Fruit fly (Drosophila melanogaster) whole organism, embryonic: ENCODE results near the gene CG42822.

Source experiments
- Abd-B ChIP-seq: fragments of 200-800 bp; sonication (Bioruptor generic); optimal IDR thresholded peaks from 2 replicates; lab custom pipeline; 2018; ENCODE audit warnings: missing biosample characterization, mild to moderate bottlenecking, missing genetic modification characterization, moderate library complexity
- Aef1 ChIP-seq: fragments of 200-800 bp; sonication (Bioruptor generic); IDR thresholded peaks from 3 replicates; pipeline ENCODE4 v1.3.6; 2022; ENCODE audit warnings: missing biosample characterization, missing genetic modification characterization
- Atf6 ChIP-seq: fragments of 200-800 bp; sonication (Bioruptor generic); IDR thresholded peaks from 2 replicates; pipeline ENCODE4 v1.3.6; 2022; ENCODE audit warnings: missing biosample characterization, missing genetic modification characterization
- Blimp-1 ChIP-seq: fragments of 200-800 bp; sonication (Bioruptor generic); optimal IDR thresholded peaks from 3 replicates; lab custom pipeline; 2018; ENCODE audit warnings: missing biosample characterization, missing genetic modification characterization, mild to moderate bottlenecking, moderate library complexity, missing genetic modification reagents
- CG10147 ChIP-seq: fragments of 200-800 bp; sonication (Bioruptor generic); optimal IDR thresholded peaks from 2 replicates; lab custom pipeline; 2019; ENCODE audit warnings: missing biosample characterization, mild to moderate bottlenecking, missing genetic modification characterization, moderate library complexity
- CG1024 ChIP-seq: fragments of 200-800 bp; sonication (Bioruptor generic); IDR thresholded peaks from 2 replicates; pipeline ENCODE4 v1.3.6; 2022; ENCODE audit warnings: missing biosample characterization, missing genetic modification characterization
- CG10654 ChIP-seq: fragments of 200-800 bp; sonication (Bioruptor generic); optimal IDR thresholded peaks from 2 replicates; lab custom pipeline; 2016; ENCODE audit warnings: missing biosample characterization, missing genetic modification characterization
- CG11560 ChIP-seq: fragments of 200-800 bp; sonication (Bioruptor generic); IDR thresholded peaks from 3 replicates; pipeline ENCODE4 v1.3.6; 2022; ENCODE audit warnings: missing biosample characterization, missing genetic modification characterization
- CG12104 ChIP-seq: fragments of 200-800 bp; sonication (Bioruptor generic); optimal IDR thresholded peaks from 3 replicates; lab custom pipeline; 2016; ENCODE audit warnings: missing biosample characterization, missing genetic modification characterization
- CG14710 ChIP-seq: fragments of 200-800 bp; sonication (Bioruptor generic); optimal IDR thresholded peaks from 3 replicates; lab custom pipeline; 2019; ENCODE audit warnings: missing biosample characterization, mild to moderate bottlenecking, missing genetic modification characterization, moderate library complexity
- CG15011 ChIP-seq: fragments of 200-800 bp; sonication (Bioruptor generic); optimal IDR thresholded peaks from 3 replicates; lab custom pipeline; 2018; ENCODE audit warnings: missing biosample characterization, mild to moderate bottlenecking, missing genetic modification characterization
- CG15514 ChIP-seq: fragments of 200-800 bp; sonication (Bioruptor generic); optimal IDR thresholded peaks from 3 replicates; lab custom pipeline; 2017; ENCODE audit warnings: missing biosample characterization, missing genetic modification characterization, mild to moderate bottlenecking, moderate library complexity, missing genetic modification reagents
- CG17612 ChIP-seq: fragments of 200-800 bp; sonication (Bioruptor generic); IDR thresholded peaks from 2 replicates; pipeline ENCODE4 v1.3.6; 2022; ENCODE audit warnings: missing biosample characterization, missing genetic modification characterization
- CG1792 ChIP-seq: fragments of 200-800 bp; sonication (Bioruptor generic); optimal IDR thresholded peaks from 2 replicates; lab custom pipeline; 2016; ENCODE audit warnings: missing biosample characterization, missing genetic modification characterization
- CG30403 ChIP-seq: fragments of 200-800 bp; sonication (Bioruptor generic); optimal IDR thresholded peaks from 3 replicates; lab custom pipeline; 2016; ENCODE audit warnings: missing biosample characterization, missing genetic modification characterization
- CG31441 ChIP-seq: fragments of 200-800 bp; sonication (Bioruptor generic); IDR thresholded peaks from 2 replicates; pipeline ENCODE4 v1.3.6; 2022; ENCODE audit warnings: missing biosample characterization, missing genetic modification characterization
- CG32772 ChIP-seq: fragments of 200-800 bp; sonication (Bioruptor generic); IDR thresholded peaks from 2 replicates; pipeline ENCODE4 v1.3.6; 2022; ENCODE audit warnings: missing biosample characterization, missing genetic modification characterization
- CG3847 ChIP-seq: fragments of 200-800 bp; sonication (Bioruptor generic); IDR thresholded peaks from 2 replicates; pipeline ENCODE4 v1.3.6; 2022; ENCODE audit warnings: missing biosample characterization, missing genetic modification characterization
- CG6272 ChIP-seq: fragments of 200-800 bp; sonication (Bioruptor generic); IDR thresholded peaks from 2 replicates; pipeline ENCODE4 v1.3.6; 2022; ENCODE audit warnings: missing biosample characterization, missing genetic modification characterization
- CG7556 ChIP-seq: fragments of 200-800 bp; sonication (Bioruptor generic); optimal IDR thresholded peaks from 2 replicates; lab custom pipeline; 2017; ENCODE audit warnings: missing biosample characterization, mild to moderate bottlenecking, missing genetic modification characterization
- CG7987 ChIP-seq: fragments of 200-800 bp; sonication (Bioruptor generic); optimal IDR thresholded peaks from 2 replicates; lab custom pipeline; 2018; ENCODE audit warnings: missing biosample characterization, mild to moderate bottlenecking, missing genetic modification characterization, moderate library complexity
- CG8359 ChIP-seq: fragments of 200-800 bp; sonication (Bioruptor generic); optimal IDR thresholded peaks from 2 replicates; lab custom pipeline; 2017; ENCODE audit warnings: missing biosample characterization, mild to moderate bottlenecking, missing genetic modification characterization, borderline replicate concordance
- CG8944 ChIP-seq: fragments of 200-800 bp; sonication (Bioruptor generic); optimal IDR thresholded peaks from 3 replicates; lab custom pipeline; 2016; ENCODE audit warnings: missing biosample characterization, missing genetic modification characterization
- CG9727 ChIP-seq: fragments of 200-800 bp; sonication (Bioruptor generic); optimal IDR thresholded peaks from 3 replicates; lab custom pipeline; 2017; ENCODE audit warnings: missing biosample characterization, mild to moderate bottlenecking, missing genetic modification characterization
- Chrac-16 ChIP-seq: fragments of 200-800 bp; sonication (Bioruptor generic); optimal IDR thresholded peaks from 3 replicates; lab custom pipeline; 2016; ENCODE audit warnings: missing biosample characterization, missing genetic modification characterization
- CoRest ChIP-seq: fragments of 200-800 bp; sonication (Bioruptor generic); optimal IDR thresholded peaks from 3 replicates; lab custom pipeline; 2018; ENCODE audit warnings: missing biosample characterization, mild to moderate bottlenecking, missing genetic modification characterization, moderate library complexity
- D19A ChIP-seq: fragments of 200-800 bp; optimal IDR thresholded peaks from 3 replicates; lab custom pipeline; 2019; ENCODE audit warnings: missing biosample characterization, mild to moderate bottlenecking, missing genetic modification characterization, moderate library complexity
- Deaf1 ChIP-seq: fragments of 200-800 bp; optimal IDR thresholded peaks from 3 replicates; lab custom pipeline; 2019; ENCODE audit warnings: missing biosample characterization, mild to moderate bottlenecking, missing genetic modification characterization, moderate library complexity
- Dek ChIP-seq: fragments of 200-800 bp; sonication (Bioruptor generic); optimal IDR thresholded peaks from 3 replicates; lab custom pipeline; 2019; ENCODE audit warnings: missing biosample characterization, mild to moderate bottlenecking, missing genetic modification characterization, moderate library complexity
- E2f1 ChIP-seq: fragments of 200-800 bp; sonication (Bioruptor generic); IDR thresholded peaks from 2 replicates; pipeline ENCODE4 v1.3.6; 2022; ENCODE audit warnings: missing biosample characterization, missing genetic modification characterization
- HHEX ChIP-seq: fragments of 200-800 bp; sonication (Bioruptor generic); optimal IDR thresholded peaks from 3 replicates; lab custom pipeline; 2017; ENCODE audit warnings: missing biosample characterization, mild to moderate bottlenecking, missing genetic modification characterization, missing genetic modification reagents
- HmgZ ChIP-seq: fragments of 200-800 bp; sonication (Bioruptor generic); optimal IDR thresholded peaks from 2 replicates; lab custom pipeline; 2018; ENCODE audit warnings: missing biosample characterization, mild to moderate bottlenecking, missing genetic modification characterization
- Meics ChIP-seq: fragments of 200-800 bp; sonication (Bioruptor generic); optimal IDR thresholded peaks from 2 replicates; lab custom pipeline; 2017; ENCODE audit warnings: missing biosample characterization, mild to moderate bottlenecking, missing genetic modification characterization
- Nf-YA ChIP-seq: fragments of 200-800 bp; sonication (Bioruptor generic); IDR thresholded peaks from 2 replicates; pipeline ENCODE4 v1.3.6; 2022; ENCODE audit warnings: missing biosample characterization, missing genetic modification characterization
- Oli ChIP-seq: fragments of 200-800 bp; sonication (Bioruptor generic); optimal IDR thresholded peaks from 2 replicates; lab custom pipeline; 2018; ENCODE audit warnings: missing biosample characterization, mild to moderate bottlenecking, missing genetic modification characterization, moderate library complexity
- Pdp1 ChIP-seq, 2 experiments: fragments of 200-800 bp; sonication (Bioruptor generic); optimal IDR thresholded peaks; 3 replicates each; lab custom pipeline; 2016; ENCODE audit warnings: missing biosample characterization in 2 of 2, missing genetic modification characterization in 2 of 2, mild to moderate bottlenecking in 1 of 2, moderate library complexity in 1 of 2
- Rx ChIP-seq: fragments of 200-800 bp; sonication (Bioruptor generic); IDR thresholded peaks from 2 replicates; pipeline ENCODE4 v1.3.6; 2022; ENCODE audit warnings: missing biosample characterization, missing genetic modification characterization
- Sox102F ChIP-seq: fragments of 200-800 bp; sonication (Bioruptor generic); optimal IDR thresholded peaks from 2 replicates; lab custom pipeline; 2018; ENCODE audit warnings: missing biosample characterization, mild to moderate bottlenecking, missing genetic modification characterization, moderate library complexity
- abd-A ChIP-seq: fragments of 200-800 bp; sonication (Bioruptor generic); optimal IDR thresholded peaks from 3 replicates; lab custom pipeline; 2019; ENCODE audit warnings: missing biosample characterization, mild to moderate bottlenecking, missing genetic modification characterization, moderate library complexity
- ara ChIP-seq: fragments of 200-800 bp; sonication (Bioruptor generic); IDR thresholded peaks from 2 replicates; pipeline ENCODE4 v1.3.6; 2022; ENCODE audit warnings: missing biosample characterization, missing genetic modification characterization
- bab2 ChIP-seq: fragments of 200-800 bp; sonication (Bioruptor generic); optimal IDR thresholded peaks from 2 replicates; lab custom pipeline; 2016; ENCODE audit warnings: missing biosample characterization, missing genetic modification characterization
- chif ChIP-seq, 2 experiments: fragments of 200-800 bp; sonication (Bioruptor generic); optimal IDR thresholded peaks; 3 replicates each; lab custom pipeline; 2016; ENCODE audit warnings: missing biosample characterization in 2 of 2, missing genetic modification characterization in 2 of 2
- gem ChIP-seq: fragments of 200-800 bp; sonication (Bioruptor generic); optimal IDR thresholded peaks from 2 replicates; lab custom pipeline; 2019; ENCODE audit warnings: missing biosample characterization, mild to moderate bottlenecking, missing genetic modification characterization, moderate library complexity
- lab ChIP-seq: fragments of 200-800 bp; sonication (Bioruptor generic); optimal IDR thresholded peaks from 3 replicates; lab custom pipeline; 2017; ENCODE audit warnings: missing biosample characterization, missing genetic modification characterization, mild to moderate bottlenecking, moderate library complexity, missing genetic modification reagents
- nmo ChIP-seq: fragments of 200-800 bp; sonication (Bioruptor generic); optimal IDR thresholded peaks from 2 replicates; lab custom pipeline; 2018; ENCODE audit warnings: missing biosample characterization, mild to moderate bottlenecking, missing genetic modification characterization, moderate library complexity
- p53 ChIP-seq: fragments of 200-800 bp; sonication (Bioruptor generic); optimal IDR thresholded peaks from 2 replicates; lab custom pipeline; 2016; ENCODE audit warnings: missing biosample characterization, missing genetic modification characterization
- ranshi ChIP-seq: fragments of 200-800 bp; sonication (Bioruptor generic); IDR thresholded peaks from 2 replicates; pipeline ENCODE4 v1.3.6; 2022; ENCODE audit warnings: missing biosample characterization, missing genetic modification characterization
- sens ChIP-seq: fragments of 200-800 bp; sonication (Bioruptor generic); peaks from one replicate; lab custom pipeline; 2016; ENCODE audit warnings: missing biosample characterization, missing genetic modification characterization
- tin ChIP-seq: fragments of 200-800 bp; sonication (Bioruptor generic); optimal IDR thresholded peaks from 3 replicates; lab custom pipeline; 2016; ENCODE audit warnings: missing biosample characterization, missing genetic modification characterization
- unpg ChIP-seq: fragments of 200-800 bp; sonication (Bioruptor generic); optimal IDR thresholded peaks from 3 replicates; lab custom pipeline; 2018; ENCODE audit warnings: missing biosample characterization, mild to moderate bottlenecking, missing genetic modification characterization, moderate library complexity

CG42822 gene

dm6 chr3R:17400675-17401118 lies 13.0 kb upstream of the CG42822 start (continued):
- TF ChIP-seq CG7556 (peak; percentile 0), CG1024 (GFP tag; lab: Robert Waterston, UW) (0 out of 2 replicates have a peak, but pooled peaks have one; percentile 17), CG12104 (GFP tag; lab: Kevin White, UChicago) (peak; percentile 49), ara (GFP tag; lab: Robert Waterston, UW) (peak; percentile 50; the same call in 1 of the 2 replicates), Dek (tag; lab: Kevin White, UChicago) (no peak), Deaf1 (peak; percentile 8), lab (peak; percentile 60), CG8359 (GFP tag; lab: Kevin White, UChicago) (peak; percentile 50), Abd-B (GFP tag; lab: Kevin White, UChicago) (peak; percentile 55), Oli (tag; lab: Kevin White, UChicago) (no peak), Nf-YA (GFP tag; lab: Robert Waterston, UW) (no peak), ranshi (GFP tag; lab: Robert Waterston, UW) (0 out of 2 replicates have a peak, but pooled peaks have one; percentile 16), tin (GFP tag; lab: Kevin White, UChicago) (peak; percentile 57), Aef1 (peak; percentile 25; the same call in 2 of the 3 replicates), CG32772 (GFP tag; lab: Robert Waterston, UW) (no peak), CG9727 (GFP tag; lab: Kevin White, UChicago) (peak; percentile 57), D19A (peak; percentile 51), CG17612 (no peak), CG7987 (GFP tag; lab: Kevin White, UChicago) (no peak), CG15011 (GFP tag; lab: Kevin White, UChicago) (peak; percentile 22), Rx (GFP tag; lab: Robert Waterston, UW) (no peak), HHEX (peak; percentile 60), p53 (GFP tag; lab: Kevin White, UChicago) (peak; percentile 2), Atf6 (GFP tag; lab: Robert Waterston, UW) (no peak), Pdp1 (GFP tag; optimal IDR thresholded peaks at IDR 0.05; lab: Kevin White, UChicago) (peak in 1 of 2 experiments; percentile 24), sens (GFP tag; lab: Kevin White, UChicago) (peak; percentile 94), HmgZ (tag; lab: Kevin White, UChicago) (no peak), gem (peak; percentile 76), CG10654 (GFP tag; lab: Kevin White, UChicago) (peak; percentile 48), bab2 (GFP tag; lab: Kevin White, UChicago) (peak; percentile 58), Blimp-1 (GFP tag; lab: Kevin White, UChicago) (peak; percentile 69), CG3847 (GFP tag; lab: Robert Waterston, UW) (no peak), Sox102F (peak; percentile 3), CG11560 (tag; lab: Robert Waterston, UW) (no peak), CG6272 (GFP tag; lab: Robert Waterston, UW) (no peak), abd-A (tag; lab: Kevin White, UChicago) (no peak), unpg (peak; percentile 52), chif (GFP tag; optimal IDR thresholded peaks at IDR 0.05; lab: Kevin White, UChicago) (peak in 1 of 2 experiments; percentile 49), CG15514 (GFP tag; lab: Kevin White, UChicago) (peak; percentile 35), E2f1 (peak; percentile 48; the same call in 1 of the 2 replicates), CG10147 (GFP tag; lab: Kevin White, UChicago) (peak; percentile 49), CG30403 (GFP tag; lab: Kevin White, UChicago) (peak; percentile 28), CG1792 (GFP tag; lab: Kevin White, UChicago) (peak; percentile 27), nmo (GFP tag; lab: Kevin White, UChicago) (peak; percentile 73), Chrac-16 (GFP tag; lab: Kevin White, UChicago) (no peak), CoRest (tag; lab: Kevin White, UChicago) (peak; percentile 3), Meics (peak; percentile 50), CG31441 (GFP tag; lab: Robert Waterston, UW) (no peak), CG8944 (peak; percentile 30), CG14710 (tag; lab: Kevin White, UChicago) (peak; percentile 53)
